Fruit fly (Drosophila melanogaster) whole organism, embryonic: Measurements from ENCODE around the gene Rpt4.
A peak's percentile ranks its signal among the peaks of the same experiment; 100 is the strongest.

ENCODE experiments used
- Aef1 ChIP-seq: fragments of 200-800 bp; sonication (Bioruptor generic); IDR thresholded peaks from 3 replicates; pipeline ENCODE4 v1.3.6; 2022; ENCODE audit warnings: missing biosample characterization, missing genetic modification characterization
- BEAF-32 ChIP-seq: fragments of 200-800 bp; sonication (Bioruptor generic); optimal IDR thresholded peaks from 3 replicates; lab custom pipeline; 2017; ENCODE audit warnings: missing biosample characterization, missing genetic modification characterization, mild to moderate bottlenecking, moderate library complexity, missing genetic modification reagents
- Bdp1 ChIP-seq: fragments of 200-800 bp; sonication (Bioruptor generic); optimal IDR thresholded peaks from 3 replicates; lab custom pipeline; 2016; ENCODE audit warnings: missing biosample characterization, missing genetic modification characterization
- CG11504 ChIP-seq: fragments of 200-800 bp; sonication (Bioruptor generic); optimal IDR thresholded peaks from 3 replicates; lab custom pipeline; 2019; ENCODE audit warnings: missing biosample characterization, mild to moderate bottlenecking, missing genetic modification characterization, moderate library complexity
- CG11560 ChIP-seq: fragments of 200-800 bp; sonication (Bioruptor generic); IDR thresholded peaks from 3 replicates; pipeline ENCODE4 v1.3.6; 2022; ENCODE audit warnings: missing biosample characterization, missing genetic modification characterization
- CG12104 ChIP-seq: fragments of 200-800 bp; sonication (Bioruptor generic); optimal IDR thresholded peaks from 3 replicates; lab custom pipeline; 2016; ENCODE audit warnings: missing biosample characterization, missing genetic modification characterization
- CG12236 ChIP-seq: fragments of 200-800 bp; sonication (Bioruptor generic); optimal IDR thresholded peaks from 2 replicates; lab custom pipeline; 2016; ENCODE audit warnings: missing biosample characterization, missing genetic modification characterization
- CG14441 ChIP-seq: fragments of 200-800 bp; sonication (Bioruptor generic); IDR thresholded peaks from 2 replicates; pipeline ENCODE4 v1.3.6; 2022; ENCODE audit warnings: missing biosample characterization, missing genetic modification characterization
- CG14667 ChIP-seq: fragments of 200-800 bp; sonication (Bioruptor generic); IDR thresholded peaks from 2 replicates; pipeline ENCODE4 v1.3.6; 2022; ENCODE audit warnings: missing biosample characterization, missing genetic modification characterization
- CG14860 ChIP-seq: fragments of 200-800 bp; sonication (Bioruptor generic); IDR thresholded peaks from 3 replicates; pipeline ENCODE4 v1.3.6; 2022; ENCODE audit warnings: missing biosample characterization, missing genetic modification characterization; ENCODE audit not compliant: partially characterized antibody
- CG15011 ChIP-seq: fragments of 200-800 bp; sonication (Bioruptor generic); optimal IDR thresholded peaks from 3 replicates; lab custom pipeline; 2018; ENCODE audit warnings: missing biosample characterization, mild to moderate bottlenecking, missing genetic modification characterization
- CG15269 ChIP-seq: fragments of 200-800 bp; sonication (Bioruptor generic); optimal IDR thresholded peaks from 2 replicates; lab custom pipeline; 2018; ENCODE audit warnings: missing biosample characterization, mild to moderate bottlenecking, missing genetic modification characterization, moderate library complexity
- CG15514 ChIP-seq: fragments of 200-800 bp; sonication (Bioruptor generic); optimal IDR thresholded peaks from 3 replicates; lab custom pipeline; 2017; ENCODE audit warnings: missing biosample characterization, missing genetic modification characterization, mild to moderate bottlenecking, moderate library complexity, missing genetic modification reagents
- CG16815 ChIP-seq: fragments of 200-800 bp; sonication (Bioruptor generic); optimal IDR thresholded peaks from 3 replicates; lab custom pipeline; 2017; ENCODE audit warnings: missing biosample characterization, mild to moderate bottlenecking, missing genetic modification characterization
- CG16863 ChIP-seq: fragments of 200-800 bp; sonication (Bioruptor generic); optimal IDR thresholded peaks from 3 replicates; lab custom pipeline; 2016; ENCODE audit warnings: missing biosample characterization, missing genetic modification characterization
- CG17568 ChIP-seq: fragments of 200-800 bp; sonication (Bioruptor generic); optimal IDR thresholded peaks from 2 replicates; lab custom pipeline; 2018; ENCODE audit warnings: missing biosample characterization, mild to moderate bottlenecking, missing genetic modification characterization, moderate library complexity
- CG17912 ChIP-seq: fragments of 200-800 bp; sonication (Bioruptor generic); optimal IDR thresholded peaks from 2 replicates; lab custom pipeline; 2018; ENCODE audit warnings: missing biosample characterization, mild to moderate bottlenecking, missing genetic modification characterization
- CG18619 ChIP-seq: fragments of 200-800 bp; sonication (Bioruptor generic); optimal IDR thresholded peaks from 3 replicates; lab custom pipeline; 2017; ENCODE audit warnings: missing biosample characterization, mild to moderate bottlenecking, missing genetic modification characterization
- CG32532 ChIP-seq: fragments of 200-800 bp; sonication (Bioruptor generic); IDR thresholded peaks from 2 replicates; pipeline ENCODE4 v1.3.6; 2022; ENCODE audit warnings: missing biosample characterization, missing genetic modification characterization
- CG42726 ChIP-seq: fragments of 200-800 bp; sonication (Bioruptor generic); IDR thresholded peaks from 2 replicates; pipeline ENCODE4 v1.3.6; 2022; ENCODE audit warnings: missing biosample characterization, missing genetic modification characterization; ENCODE audit not compliant: partially characterized antibody
- CG6254 ChIP-seq: fragments of 200-800 bp; sonication (Bioruptor generic); optimal IDR thresholded peaks from 3 replicates; lab custom pipeline; 2017; ENCODE audit warnings: mild to moderate bottlenecking, missing biosample characterization, missing genetic modification reagents, missing genetic modification characterization
- CG6272 ChIP-seq: fragments of 200-800 bp; sonication (Bioruptor generic); IDR thresholded peaks from 2 replicates; pipeline ENCODE4 v1.3.6; 2022; ENCODE audit warnings: missing biosample characterization, missing genetic modification characterization
- CG6683 ChIP-seq: fragments of 200-800 bp; sonication (Bioruptor generic); optimal IDR thresholded peaks from 2 replicates; lab custom pipeline; 2017; ENCODE audit warnings: missing biosample characterization, mild to moderate bottlenecking, missing genetic modification characterization, missing genetic modification reagents
- CG7928 ChIP-seq: fragments of 200-800 bp; sonication (Bioruptor generic); optimal IDR thresholded peaks from 2 replicates; lab custom pipeline; 2017; ENCODE audit warnings: missing biosample characterization, mild to moderate bottlenecking, missing genetic modification characterization
- CG8089 ChIP-seq: fragments of 200-800 bp; sonication (Bioruptor generic); optimal IDR thresholded peaks from 3 replicates; lab custom pipeline; 2016; ENCODE audit warnings: missing biosample characterization, missing genetic modification characterization
- CG9797 ChIP-seq: fragments of 200-800 bp; sonication (Bioruptor generic); optimal IDR thresholded peaks from 3 replicates; lab custom pipeline; 2018; ENCODE audit warnings: missing biosample characterization, mild to moderate bottlenecking, missing genetic modification characterization
- Doc2 ChIP-seq: fragments of 200-800 bp; sonication (Bioruptor generic); IDR thresholded peaks from 2 replicates; pipeline ENCODE4 v1.3.6; 2022; ENCODE audit warnings: missing biosample characterization, missing genetic modification characterization
- HLH4C ChIP-seq: fragments of 200-800 bp; sonication (Bioruptor generic); IDR thresholded peaks from 3 replicates; pipeline ENCODE4 v1.3.6; 2022; ENCODE audit warnings: missing biosample characterization, missing genetic modification characterization; ENCODE audit not compliant: partially characterized antibody
- Neu2 ChIP-seq: fragments of 200-800 bp; sonication (Bioruptor generic); optimal IDR thresholded peaks from 3 replicates; lab custom pipeline; 2016; ENCODE audit warnings: missing biosample characterization, missing genetic modification characterization, borderline replicate concordance
- Poxn ChIP-seq: fragments of 200-800 bp; sonication (Bioruptor generic); IDR thresholded peaks from 2 replicates; pipeline ENCODE4 v1.3.6; 2022; ENCODE audit warnings: missing biosample characterization, missing genetic modification characterization
- Stat92E ChIP-seq, 3 experiments: fragments of >200 bp in 2 of 3; fragments of 200-800 bp in 1 of 3; sonication (Bioruptor generic) in 1 of 3; optimal IDR thresholded peaks; 2 replicates each; lab custom pipeline; 2017 to 2019; ENCODE audit warnings: missing biosample characterization in 3 of 3, missing genetic modification characterization in 3 of 3, mild to moderate bottlenecking in 1 of 3, moderate library complexity in 1 of 3
- Tbp ChIP-seq: fragments of >200 bp; optimal IDR thresholded peaks from 2 replicates; lab custom pipeline; 2018; ENCODE audit warnings: missing biosample characterization, missing genetic modification characterization
- bigmax ChIP-seq: fragments of 200-800 bp; sonication (Bioruptor generic); optimal IDR thresholded peaks from 2 replicates; lab custom pipeline; 2018; ENCODE audit warnings: missing biosample characterization, mild to moderate bottlenecking, missing genetic modification characterization
- bowl ChIP-seq: fragments of 200-800 bp; sonication (Bioruptor generic); IDR thresholded peaks from 2 replicates; pipeline ENCODE4 v1.3.6; 2022; ENCODE audit warnings: missing biosample characterization, missing genetic modification characterization
- cato ChIP-seq: fragments of 200-800 bp; sonication (Bioruptor generic); optimal IDR thresholded peaks from 2 replicates; lab custom pipeline; 2016; ENCODE audit warnings: missing biosample characterization, missing genetic modification characterization, borderline replicate concordance
- dati ChIP-seq: fragments of 200-800 bp; sonication (Bioruptor generic); IDR thresholded peaks from 2 replicates; pipeline ENCODE4 v1.3.6; 2022; ENCODE audit warnings: missing biosample characterization, missing genetic modification characterization
- eyg ChIP-seq: fragments of 200-800 bp; sonication (Bioruptor generic); optimal IDR thresholded peaks from 3 replicates; lab custom pipeline; 2016; ENCODE audit warnings: missing biosample characterization, missing genetic modification characterization
- nmo ChIP-seq: fragments of 200-800 bp; sonication (Bioruptor generic); optimal IDR thresholded peaks from 2 replicates; lab custom pipeline; 2018; ENCODE audit warnings: missing biosample characterization, mild to moderate bottlenecking, missing genetic modification characterization, moderate library complexity
- nom ChIP-seq: fragments of 200-800 bp; sonication (Bioruptor generic); optimal IDR thresholded peaks from 2 replicates; lab custom pipeline; 2017; ENCODE audit warnings: missing biosample characterization, missing genetic modification characterization, mild to moderate bottlenecking, moderate library complexity, missing genetic modification reagents
- prd ChIP-seq, 3 experiments: fragments of >200 bp in 2 of 3; fragments of 200-800 bp in 1 of 3; sonication (Bioruptor generic) in 1 of 3; optimal IDR thresholded peaks in 2 of 3; IDR thresholded peaks in 1 of 3; 2 replicates in 2 of 3; 3 replicates in 1 of 3; pipeline versions ENCODE4 v1.3.6 to Lab custom; 2017 to 2022; ENCODE audit warnings: missing biosample characterization in 1 of 3, missing genetic modification characterization in 1 of 3
- sima ChIP-seq: fragments of 200-800 bp; sonication (Bioruptor generic); optimal IDR thresholded peaks from 2 replicates; lab custom pipeline; 2016; ENCODE audit warnings: missing biosample characterization, missing genetic modification characterization
- sob ChIP-seq: fragments of 200-800 bp; sonication (Bioruptor generic); IDR thresholded peaks from 2 replicates; pipeline ENCODE4 v1.3.6; 2022; ENCODE audit warnings: missing biosample characterization, missing genetic modification characterization
- stwl ChIP-seq: fragments of 200-800 bp; sonication (Bioruptor generic); optimal IDR thresholded peaks from 3 replicates; lab custom pipeline; 2018; ENCODE audit warnings: missing biosample characterization, mild to moderate bottlenecking, missing genetic modification characterization, moderate library complexity
- toy ChIP-seq: fragments of 200-800 bp; sonication (Bioruptor generic); IDR thresholded peaks from 2 replicates; pipeline ENCODE4 v1.3.6; 2022; ENCODE audit warnings: missing biosample characterization, missing genetic modification characterization
- trh ChIP-seq: fragments of 200-800 bp; sonication (Bioruptor generic); optimal IDR thresholded peaks from 2 replicates; lab custom pipeline; 2016; ENCODE audit warnings: missing biosample characterization, missing genetic modification characterization
- tx ChIP-seq: fragments of 200-800 bp; sonication (Bioruptor generic); optimal IDR thresholded peaks from 2 replicates; lab custom pipeline; 2016; ENCODE audit warnings: missing biosample characterization, missing genetic modification characterization
- vnd ChIP-seq: fragments of 200-800 bp; sonication (Bioruptor generic); IDR thresholded peaks from 3 replicates; pipeline ENCODE4 v1.3.6; 2022; ENCODE audit warnings: missing biosample characterization, missing genetic modification characterization; ENCODE audit not compliant: partially characterized antibody
- vvl ChIP-seq: fragments of 200-800 bp; sonication (Bioruptor generic); IDR thresholded peaks from 2 replicates; pipeline ENCODE4 v1.3.6; 2022; ENCODE audit warnings: missing biosample characterization, missing genetic modification characterization
- wdn ChIP-seq: fragments of 200-800 bp; sonication (Bioruptor generic); IDR thresholded peaks from 2 replicates; pipeline ENCODE4 v1.3.6; 2022; ENCODE audit warnings: missing biosample characterization, missing genetic modification characterization

The Rpt4 gene

DNA sequence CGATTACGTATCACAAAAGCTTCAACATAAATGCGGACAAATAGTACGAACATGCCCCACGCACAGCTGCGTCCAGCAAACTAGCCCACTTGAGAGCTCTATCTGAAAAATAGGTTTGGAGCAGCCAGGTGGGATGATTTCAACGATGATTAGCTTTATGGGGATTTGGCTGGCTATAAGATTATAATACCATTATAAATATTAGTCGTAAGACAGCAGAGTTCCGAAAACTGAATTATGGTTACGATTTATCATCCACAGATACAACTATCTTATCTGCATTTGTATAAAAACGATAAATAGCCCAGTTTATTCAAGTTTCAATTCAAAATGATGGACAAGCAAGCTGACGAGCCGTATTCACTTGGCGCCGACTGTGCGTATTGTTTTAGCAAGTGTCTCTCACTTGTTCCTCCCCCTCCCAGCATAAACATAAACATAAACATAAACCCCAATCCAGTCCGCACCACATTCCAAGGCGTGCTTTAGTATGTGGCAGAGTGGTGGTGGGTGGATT is 27.4 kb downstream of the Rpt4 start (continued):
- TF ChIP-seq CG42726 (no peak), wdn (GFP tag; lab: Robert Waterston, UW) (no peak; the same call in 1 of the 2 replicates), Aef1 (peak; percentile 50; the same call in 2 of the 3 replicates), Bdp1 (GFP tag; lab: Kevin White, UChicago) (peak; percentile 33), eyg (GFP tag; lab: Kevin White, UChicago) (no peak), CG16815 (peak; percentile 15), sima (GFP tag; lab: Kevin White, UChicago) (no peak), CG6254 (GFP tag; lab: Kevin White, UChicago) (peak; percentile 62), vvl (no peak; the same call in 1 of the 2 replicates), CG16863 (GFP tag; lab: Kevin White, UChicago) (peak; percentile 35), CG9797 (GFP tag; lab: Kevin White, UChicago) (no peak), Doc2 (GFP tag; lab: Robert Waterston, UW) (no peak), CG14441 (GFP tag; lab: Robert Waterston, UW) (peak; percentile 63), CG14667 (peak; percentile 34; the same call in 1 of the 2 replicates), CG11560 (tag; lab: Robert Waterston, UW) (0 out of 3 replicates have a peak, but pooled peaks have one; percentile 41), prd (optimal IDR thresholded peaks at IDR 0.05; lab: Kevin White, UChicago) (no peak), prd (GFP tag; IDR thresholded peaks at IDR 0.05; lab: Robert Waterston, UW) (peak; percentile 71), CG12104 (GFP tag; lab: Kevin White, UChicago) (peak; percentile 52), Tbp (GFP tag; lab: Kevin White, UChicago) (no peak), Neu2 (GFP tag; lab: Kevin White, UChicago) (no peak), CG15011 (peak; percentile 79), CG8089 (GFP tag; lab: Kevin White, UChicago) (no peak), Poxn (GFP tag; lab: Robert Waterston, UW) (0 out of 2 replicates have a peak, but pooled peaks have one; percentile 15), stwl (tag; lab: Kevin White, UChicago) (no peak), CG15269 (tag; lab: Kevin White, UChicago) (peak; percentile 85), nom (GFP tag; lab: Kevin White, UChicago) (no peak), Stat92E (GFP tag; optimal IDR thresholded peaks at IDR 0.05; lab: Kevin White, UChicago) (no peak), nmo (peak; percentile 85), CG6683 (GFP tag; lab: Kevin White, UChicago) (peak; percentile 79), tx (GFP tag; lab: Kevin White, UChicago) (no peak), CG14860 (GFP tag; lab: Robert Waterston, UW) (no peak), sob (GFP tag; lab: Robert Waterston, UW) (peak; percentile 64), CG17912 (GFP tag; lab: Kevin White, UChicago) (no peak), HLH4C (GFP tag; lab: Robert Waterston, UW) (no peak), CG32532 (GFP tag; lab: Robert Waterston, UW) (peak; percentile 71), cato (GFP tag; lab: Kevin White, UChicago) (peak; percentile 42), CG15514 (GFP tag; lab: Kevin White, UChicago) (peak; percentile 72), CG12236 (no peak), CG17568 (peak; percentile 62), CG6272 (GFP tag; lab: Robert Waterston, UW) (peak; percentile 33; the same call in 1 of the 2 replicates), trh (GFP tag; lab: Kevin White, UChicago) (no peak), BEAF-32 (no peak), CG11504 (tag; lab: Kevin White, UChicago) (peak; percentile 86), bowl (GFP tag; lab: Robert Waterston, UW) (no peak), CG7928 (GFP tag; lab: Kevin White, UChicago) (peak; percentile 40), bigmax (GFP tag; lab: Kevin White, UChicago) (no peak), CG18619 (peak; percentile 69), vnd (GFP tag; lab: Robert Waterston, UW) (no peak), dati (GFP tag; lab: Robert Waterston, UW) (no peak), toy (0 out of 2 replicates have a peak, but pooled peaks have one; percentile 6)
